Worm (Caenorhabditis elegans): ENCODE measurements around the gene Y55F3AM.11.

DNA sequence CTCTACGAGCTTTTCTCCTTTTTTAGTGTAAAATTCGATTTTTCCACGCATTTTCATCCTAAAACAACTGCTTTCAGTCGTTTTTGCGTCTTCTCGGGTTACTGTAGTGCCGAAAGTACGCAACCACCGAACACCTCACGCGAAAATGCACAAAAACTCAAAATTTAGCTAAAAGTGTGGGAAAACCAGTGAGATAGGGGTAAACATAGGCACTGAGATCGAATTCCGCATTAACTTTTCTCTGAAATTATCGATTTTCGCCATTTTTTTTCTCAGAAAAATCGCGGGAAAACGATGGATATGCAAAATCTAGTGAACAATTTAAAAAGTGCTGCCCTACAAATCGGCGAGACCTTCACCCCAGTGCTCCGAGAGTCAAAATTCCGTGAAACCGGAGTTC, 34.0 kb downstream of the Y55F3AM.11 start, which contains the start of gene atg-3:
- TF ChIP-seq eyg-1 (tag; optimal IDR thresholded peaks at IDR 0.05) (no peak), ama-1 (optimal IDR thresholded peaks at IDR 0.05) (no peak), nhr-11 (tag; optimal IDR thresholded peaks at IDR 0.05) (no peak), pqm-1 (tag; optimal IDR thresholded peaks at IDR 0.05) (no peak), fkh-10 (GFP tag; optimal IDR thresholded peaks at IDR 0.05) (no peak), K09A11.1 (tag; optimal IDR thresholded peaks at IDR 0.05; ENCODE audit: insufficient read depth) (no peak), ceh-45 (GFP tag; IDR thresholded peaks at IDR 0.05) (no peak)

All from whole organism, late embryonic.